Fruit fly (Drosophila melanogaster) whole organism, embryonic: ENCODE measurements around the gene SsRbeta.
A peak's percentile ranks its signal among the peaks of the same experiment; 100 is the strongest.

Experiments
- Ada2b ChIP-seq: fragments of 200-800 bp; sonication (Bioruptor generic); IDR thresholded peaks from 2 replicates; pipeline ENCODE4 v1.3.6; 2022; ENCODE audit warnings: missing biosample characterization, missing genetic modification characterization
- BEAF-32 ChIP-seq: fragments of 200-800 bp; sonication (Bioruptor generic); optimal IDR thresholded peaks from 3 replicates; lab custom pipeline; 2017; ENCODE audit warnings: missing biosample characterization, missing genetic modification characterization, mild to moderate bottlenecking, moderate library complexity, missing genetic modification reagents
- CG10267 ChIP-seq: fragments of 200-800 bp; sonication (Bioruptor generic); optimal IDR thresholded peaks from 2 replicates; lab custom pipeline; 2018; ENCODE audit warnings: missing biosample characterization, mild to moderate bottlenecking, missing genetic modification characterization, moderate library complexity
- CG10431 ChIP-seq: fragments of 200-800 bp; sonication (Bioruptor generic); optimal IDR thresholded peaks from 3 replicates; lab custom pipeline; 2018; ENCODE audit warnings: missing biosample characterization, mild to moderate bottlenecking, missing genetic modification characterization
- CG11504 ChIP-seq: fragments of 200-800 bp; sonication (Bioruptor generic); optimal IDR thresholded peaks from 3 replicates; lab custom pipeline; 2019; ENCODE audit warnings: missing biosample characterization, mild to moderate bottlenecking, missing genetic modification characterization, moderate library complexity
- CG11723 ChIP-seq: fragments of 200-800 bp; sonication (Bioruptor generic); optimal IDR thresholded peaks from 2 replicates; lab custom pipeline; 2017; ENCODE audit warnings: missing biosample characterization, mild to moderate bottlenecking, missing genetic modification characterization
- CG12155 ChIP-seq: fragments of 200-800 bp; sonication (Bioruptor generic); optimal IDR thresholded peaks from 3 replicates; lab custom pipeline; 2016; ENCODE audit warnings: missing biosample characterization, missing genetic modification characterization
- CG12659 ChIP-seq: fragments of 200-800 bp; sonication (Bioruptor generic); optimal IDR thresholded peaks from 3 replicates; lab custom pipeline; 2017; ENCODE audit warnings: mild to moderate bottlenecking, missing biosample characterization, missing genetic modification reagents, missing genetic modification characterization
- CG13287 ChIP-seq: fragments of 200-800 bp; sonication (Bioruptor generic); IDR thresholded peaks from 2 replicates; pipeline ENCODE4 v1.3.6; 2022; ENCODE audit warnings: missing biosample characterization, missing genetic modification characterization; ENCODE audit not compliant: partially characterized antibody
- CG14014 ChIP-seq: fragments of 200-800 bp; sonication (Bioruptor generic); IDR thresholded peaks from 2 replicates; pipeline ENCODE4 v1.3.6; 2022; ENCODE audit warnings: missing biosample characterization, missing genetic modification characterization
- CG1602 ChIP-seq: fragments of 200-800 bp; sonication (Bioruptor generic); optimal IDR thresholded peaks from 3 replicates; lab custom pipeline; 2016; ENCODE audit warnings: missing biosample characterization, missing genetic modification characterization
- CG18764 ChIP-seq: fragments of 200-800 bp; sonication (Bioruptor generic); optimal IDR thresholded peaks from 3 replicates; lab custom pipeline; 2016; ENCODE audit warnings: missing biosample characterization, missing genetic modification characterization
- CG31441 ChIP-seq: fragments of 200-800 bp; sonication (Bioruptor generic); IDR thresholded peaks from 2 replicates; pipeline ENCODE4 v1.3.6; 2022; ENCODE audit warnings: missing biosample characterization, missing genetic modification characterization
- CG7556 ChIP-seq: fragments of 200-800 bp; sonication (Bioruptor generic); optimal IDR thresholded peaks from 2 replicates; lab custom pipeline; 2017; ENCODE audit warnings: missing biosample characterization, mild to moderate bottlenecking, missing genetic modification characterization
- CG8290 ChIP-seq, 3 experiments: fragments of 200-800 bp; sonication (Bioruptor generic); optimal IDR thresholded peaks; 2 replicates each; lab custom pipeline; 2016 to 2019; ENCODE audit warnings: missing biosample characterization in 3 of 3, missing genetic modification characterization in 3 of 3, mild to moderate bottlenecking in 2 of 3, moderate library complexity in 1 of 3
- CG9797 ChIP-seq: fragments of 200-800 bp; sonication (Bioruptor generic); optimal IDR thresholded peaks from 3 replicates; lab custom pipeline; 2018; ENCODE audit warnings: missing biosample characterization, mild to moderate bottlenecking, missing genetic modification characterization
- Camta ChIP-seq: fragments of 200-800 bp; sonication (Bioruptor generic); optimal IDR thresholded peaks from 2 replicates; lab custom pipeline; 2016; ENCODE audit warnings: missing biosample characterization, missing genetic modification characterization
- CoRest ChIP-seq: fragments of 200-800 bp; sonication (Bioruptor generic); optimal IDR thresholded peaks from 3 replicates; lab custom pipeline; 2018; ENCODE audit warnings: missing biosample characterization, mild to moderate bottlenecking, missing genetic modification characterization, moderate library complexity
- Hand ChIP-seq: fragments of 200-800 bp; sonication (Bioruptor generic); optimal IDR thresholded peaks from 2 replicates; lab custom pipeline; 2017; ENCODE audit warnings: mild to moderate bottlenecking, missing biosample characterization, missing genetic modification reagents, missing genetic modification characterization
- Hr78 ChIP-seq, 2 experiments: fragments of 200-800 bp in 1 of 2; fragments of >200 bp in 1 of 2; sonication (Bioruptor generic) in 1 of 2; optimal IDR thresholded peaks; 2 replicates each; lab custom pipeline; 2017 to 2019; ENCODE audit warnings: missing biosample characterization in 2 of 2, missing genetic modification characterization in 2 of 2, mild to moderate bottlenecking in 1 of 2, moderate library complexity in 1 of 2
- Lhr ChIP-seq: fragments of 200-800 bp; sonication (Bioruptor generic); optimal IDR thresholded peaks from 3 replicates; lab custom pipeline; 2017; ENCODE audit warnings: mild to moderate bottlenecking, missing biosample characterization, missing genetic modification reagents, missing genetic modification characterization
- Myb ChIP-seq: fragments of 200-800 bp; sonication (Bioruptor generic); optimal IDR thresholded peaks from 2 replicates; lab custom pipeline; 2016; ENCODE audit warnings: missing biosample characterization, missing genetic modification characterization
- Nf-YB ChIP-seq: fragments of 200-800 bp; sonication (Bioruptor generic); optimal IDR thresholded peaks from 3 replicates; lab custom pipeline; 2019; ENCODE audit warnings: missing biosample characterization, mild to moderate bottlenecking, missing genetic modification characterization, moderate library complexity
- Nf-YC ChIP-seq: fragments of 200-800 bp; optimal IDR thresholded peaks from 3 replicates; lab custom pipeline; 2019; ENCODE audit warnings: missing biosample characterization, mild to moderate bottlenecking, missing genetic modification characterization, moderate library complexity
- Oaz ChIP-seq: fragments of 200-800 bp; sonication (Bioruptor generic); IDR thresholded peaks from 2 replicates; pipeline ENCODE4 v1.3.6; 2022; ENCODE audit warnings: missing biosample characterization, missing genetic modification characterization
- Oli ChIP-seq: fragments of 200-800 bp; sonication (Bioruptor generic); optimal IDR thresholded peaks from 2 replicates; lab custom pipeline; 2018; ENCODE audit warnings: missing biosample characterization, mild to moderate bottlenecking, missing genetic modification characterization, moderate library complexity
- Side ChIP-seq: fragments of 200-800 bp; sonication (Bioruptor generic); optimal IDR thresholded peaks from 2 replicates; lab custom pipeline; 2016; ENCODE audit warnings: missing biosample characterization, missing genetic modification characterization
- Sin3A ChIP-seq: fragments of >200 bp; optimal IDR thresholded peaks from 2 replicates; lab custom pipeline; 2018
- Stat92E ChIP-seq, 3 experiments: fragments of >200 bp in 2 of 3; fragments of 200-800 bp in 1 of 3; sonication (Bioruptor generic) in 1 of 3; optimal IDR thresholded peaks; 2 replicates each; lab custom pipeline; 2017 to 2019; ENCODE audit warnings: missing biosample characterization in 3 of 3, missing genetic modification characterization in 3 of 3, mild to moderate bottlenecking in 1 of 3, moderate library complexity in 1 of 3
- Tbp ChIP-seq: fragments of >200 bp; optimal IDR thresholded peaks from 2 replicates; lab custom pipeline; 2018; ENCODE audit warnings: missing biosample characterization, missing genetic modification characterization
- btn ChIP-seq: fragments of 200-800 bp; sonication (Bioruptor generic); optimal IDR thresholded peaks from 2 replicates; lab custom pipeline; 2016; ENCODE audit warnings: missing biosample characterization, missing genetic modification characterization
- chm ChIP-seq: fragments of 200-800 bp; sonication (Bioruptor generic); IDR thresholded peaks from 2 replicates; pipeline ENCODE4 v1.3.6; 2022; ENCODE audit warnings: missing biosample characterization, missing genetic modification characterization
- fd96Cb ChIP-seq: fragments of 200-800 bp; sonication (Bioruptor generic); optimal IDR thresholded peaks from 2 replicates; lab custom pipeline; 2018; ENCODE audit warnings: missing biosample characterization, mild to moderate bottlenecking, missing genetic modification characterization, moderate library complexity
- hbn ChIP-seq: fragments of 200-800 bp; sonication (Bioruptor generic); IDR thresholded peaks from 2 replicates; pipeline ENCODE4 v1.3.6; 2022; ENCODE audit warnings: missing biosample characterization, missing genetic modification characterization; ENCODE audit not compliant: partially characterized antibody
- ind ChIP-seq: fragments of 200-800 bp; sonication (Bioruptor generic); optimal IDR thresholded peaks from 3 replicates; lab custom pipeline; 2016; ENCODE audit warnings: missing biosample characterization, missing genetic modification characterization
- nmo ChIP-seq: fragments of 200-800 bp; sonication (Bioruptor generic); optimal IDR thresholded peaks from 2 replicates; lab custom pipeline; 2018; ENCODE audit warnings: missing biosample characterization, mild to moderate bottlenecking, missing genetic modification characterization, moderate library complexity
- odd ChIP-seq: fragments of 200-800 bp; sonication (Bioruptor generic); optimal IDR thresholded peaks from 2 replicates; lab custom pipeline; 2017; ENCODE audit warnings: missing biosample characterization, mild to moderate bottlenecking, missing genetic modification characterization
- pita ChIP-seq: fragments of 200-800 bp; sonication (Bioruptor generic); optimal IDR thresholded peaks from 2 replicates; lab custom pipeline; 2017; ENCODE audit warnings: missing biosample characterization, mild to moderate bottlenecking, missing genetic modification characterization
- ro ChIP-seq: fragments of 200-800 bp; sonication (Bioruptor generic); IDR thresholded peaks from 2 replicates; pipeline ENCODE4 v1.3.6; 2022; ENCODE audit warnings: missing biosample characterization, missing genetic modification characterization
- sna ChIP-seq: fragments of 200-800 bp; sonication (Bioruptor generic); IDR thresholded peaks from 2 replicates; pipeline ENCODE4 v1.3.6; 2022; ENCODE audit warnings: missing biosample characterization, missing genetic modification characterization; ENCODE audit not compliant: partially characterized antibody
- sob ChIP-seq: fragments of 200-800 bp; sonication (Bioruptor generic); IDR thresholded peaks from 2 replicates; pipeline ENCODE4 v1.3.6; 2022; ENCODE audit warnings: missing biosample characterization, missing genetic modification characterization
- sr ChIP-seq: fragments of 200-800 bp; sonication (Bioruptor generic); IDR thresholded peaks from 3 replicates; pipeline ENCODE4 v1.3.6; 2022; ENCODE audit warnings: missing biosample characterization, missing genetic modification characterization
- tin ChIP-seq: fragments of 200-800 bp; sonication (Bioruptor generic); optimal IDR thresholded peaks from 3 replicates; lab custom pipeline; 2016; ENCODE audit warnings: missing biosample characterization, missing genetic modification characterization
- tll ChIP-seq, 2 experiments: fragments of 200-800 bp in 1 of 2; fragments of >200 bp in 1 of 2; sonication (Bioruptor generic) in 1 of 2; optimal IDR thresholded peaks; 2 replicates each; lab custom pipeline; 2017 to 2019; ENCODE audit warnings: missing biosample characterization in 2 of 2, missing genetic modification characterization in 2 of 2, mild to moderate bottlenecking in 1 of 2, moderate library complexity in 1 of 2
- trem ChIP-seq: fragments of 200-800 bp; optimal IDR thresholded peaks from 3 replicates; lab custom pipeline; 2019; ENCODE audit warnings: missing biosample characterization, mild to moderate bottlenecking, missing genetic modification characterization, moderate library complexity
- trh ChIP-seq: fragments of 200-800 bp; sonication (Bioruptor generic); optimal IDR thresholded peaks from 2 replicates; lab custom pipeline; 2016; ENCODE audit warnings: missing biosample characterization, missing genetic modification characterization
- unpg ChIP-seq: fragments of 200-800 bp; sonication (Bioruptor generic); optimal IDR thresholded peaks from 3 replicates; lab custom pipeline; 2018; ENCODE audit warnings: missing biosample characterization, mild to moderate bottlenecking, missing genetic modification characterization, moderate library complexity
- usp ChIP-seq: fragments of >200 bp; optimal IDR thresholded peaks from 2 replicates; lab custom pipeline; 2017; ENCODE audit warnings: missing biosample characterization, missing genetic modification characterization
- wor ChIP-seq: fragments of 200-800 bp; sonication (Bioruptor generic); IDR thresholded peaks from 2 replicates; pipeline ENCODE4 v1.3.6; 2022; ENCODE audit warnings: missing biosample characterization, missing genetic modification characterization

SsRbeta gene

DNA sequence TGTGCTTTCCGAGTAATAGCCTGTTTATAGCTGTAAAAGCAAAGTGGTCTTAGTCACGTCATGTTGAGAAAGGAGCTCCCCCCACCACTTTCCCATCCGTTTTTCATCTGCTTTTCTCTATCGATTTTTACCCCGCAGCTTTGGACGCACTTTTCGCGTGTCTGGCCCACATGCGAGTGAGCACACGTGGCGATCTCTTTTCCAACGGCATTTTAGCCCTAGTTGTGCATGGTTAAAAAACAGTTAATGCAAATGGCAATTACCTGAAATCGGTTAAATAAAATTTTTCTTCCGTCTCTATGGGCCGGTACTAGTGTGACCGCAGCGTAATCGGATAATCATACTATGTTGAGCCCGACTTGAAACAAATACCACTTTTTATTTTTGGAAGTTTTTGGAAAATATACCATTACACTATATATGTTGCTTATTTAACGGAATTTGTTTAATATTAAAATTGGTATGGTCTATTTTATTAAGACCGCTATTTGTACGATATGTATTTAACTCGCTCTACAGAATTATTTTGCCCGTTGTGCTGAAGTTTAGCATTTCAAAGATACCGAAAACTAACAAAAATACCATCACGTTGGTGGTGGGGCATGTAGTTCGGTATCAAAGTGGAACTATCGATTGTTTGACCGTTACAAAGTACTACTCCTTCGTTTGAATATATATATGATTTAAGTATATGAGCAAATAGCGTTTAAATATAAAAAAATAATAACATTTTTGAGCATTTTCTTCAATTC lies 17.2 kb upstream of the SsRbeta start, which contains the start of gene Zn72D (continued):
- TF ChIP-seq Stat92E (GFP tag; optimal IDR thresholded peaks at IDR 0.05; lab: Kevin White, UChicago) = peak in 1 of 3 experiments; percentile 11
- TF ChIP-seq nmo (GFP tag; lab: Kevin White, UChicago) = no peak
- no peak for TF ChIP-seq Hr78 (GFP tag; optimal IDR thresholded peaks at IDR 0.05; lab: Kevin White, UChicago)
- TF ChIP-seq unpg (GFP tag; lab: Kevin White, UChicago) = no peak
- TF ChIP-seq Lhr (GFP tag; lab: Kevin White, UChicago) = peak; percentile 6
- TF ChIP-seq Oli (tag; lab: Kevin White, UChicago) = no peak
- no peak for TF ChIP-seq CG7556
- TF ChIP-seq pita (GFP tag; lab: Kevin White, UChicago) = no peak
- no peak for TF ChIP-seq Camta (GFP tag; lab: Kevin White, UChicago)
- peak; percentile 60 for TF ChIP-seq CG9797 (GFP tag; lab: Kevin White, UChicago)
- TF ChIP-seq CG8290 (GFP tag; optimal IDR thresholded peaks at IDR 0.05; lab: Kevin White, UChicago) = no peak
- no peak for TF ChIP-seq CG8290 (tag; optimal IDR thresholded peaks at IDR 0.05; lab: Kevin White, UChicago)
- no peak for TF ChIP-seq usp (GFP tag; lab: Kevin White, UChicago)
- TF ChIP-seq Nf-YB (GFP tag; lab: Kevin White, UChicago) = no peak
- TF ChIP-seq hbn (GFP tag; lab: Robert Waterston, UW) = no peak
- peak; percentile 69 for TF ChIP-seq BEAF-32 (GFP tag; lab: Kevin White, UChicago)
- peak; percentile 73 for TF ChIP-seq Sin3A (lab: Kevin White, UChicago)
- TF ChIP-seq sna = no peak
- no peak for TF ChIP-seq Tbp (GFP tag; lab: Kevin White, UChicago)
- no peak for TF ChIP-seq trh (GFP tag; lab: Kevin White, UChicago)
- TF ChIP-seq trem (tag; lab: Kevin White, UChicago) = peak; percentile 25
- TF ChIP-seq ind (GFP tag; lab: Kevin White, UChicago) = no peak
- no peak for TF ChIP-seq odd (GFP tag; lab: Kevin White, UChicago)
- TF ChIP-seq CG10431 = no peak
- TF ChIP-seq tin = no peak
- TF ChIP-seq CG11723 (GFP tag; lab: Kevin White, UChicago) = no peak
- no peak for TF ChIP-seq CG10267 (tag; lab: Kevin White, UChicago)
- no peak for TF ChIP-seq tll (GFP tag; optimal IDR thresholded peaks at IDR 0.05; lab: Kevin White, UChicago)
- TF ChIP-seq sr = no peak
- no peak for TF ChIP-seq CG18764 (GFP tag; lab: Kevin White, UChicago)
- no peak for TF ChIP-seq Nf-YC (tag; lab: Kevin White, UChicago)
- TF ChIP-seq fd96Cb (tag; lab: Kevin White, UChicago) = no peak
- no peak for TF ChIP-seq Ada2b (GFP tag; lab: Robert Waterston, UW)
- TF ChIP-seq CG12659 (GFP tag; lab: Kevin White, UChicago) = peak; percentile 22
- TF ChIP-seq wor (GFP tag; lab: Robert Waterston, UW) = no peak
- TF ChIP-seq Side = no peak
- no peak for TF ChIP-seq Oaz (GFP tag; lab: Robert Waterston, UW)
- no peak for TF ChIP-seq CG31441 (GFP tag; lab: Robert Waterston, UW)
- TF ChIP-seq CG1602 = no peak
- TF ChIP-seq CoRest (tag; lab: Kevin White, UChicago) = peak; percentile 13
- no peak for TF ChIP-seq sob (GFP tag; lab: Robert Waterston, UW)
- TF ChIP-seq Hand = no peak
- TF ChIP-seq chm (GFP tag; lab: Robert Waterston, UW) = no peak
- no peak for TF ChIP-seq CG12155 (GFP tag; lab: Kevin White, UChicago)
- TF ChIP-seq Myb (GFP tag; lab: Kevin White, UChicago) = peak; percentile 77
- no peak for TF ChIP-seq CG14014 (GFP tag; lab: Robert Waterston, UW)
- TF ChIP-seq btn (GFP tag; lab: Kevin White, UChicago) = no peak
- TF ChIP-seq CG11504 = peak; percentile 68
- peak; percentile 46 for TF ChIP-seq CG13287 (GFP tag; lab: Robert Waterston, UW)
- no peak for TF ChIP-seq ro (GFP tag; lab: Robert Waterston, UW)
